Worm (Caenorhabditis elegans) whole organism, midembryonic: ENCODE measurements around the gene cyp-13A2.

Experiments
- cog-1 ChIP-seq: sonication (generic microtip); optimal IDR thresholded peaks from 2 replicates; lab custom pipeline; 2016; ENCODE audit warnings: missing genetic modification characterization, missing compliant biosample characterization
- klf-2 ChIP-seq: fragments of 200-800 bp; sonication (Bioruptor generic); conservative IDR thresholded peaks from 2 replicates; pipeline ENCODE4 v1.3.6; 2022; ENCODE audit warnings: missing genetic modification reagents, missing genetic modification characterization, missing compliant biosample characterization
- ztf-23 ChIP-seq: fragments of 200-800 bp; sonication (Bioruptor generic); IDR thresholded peaks from 2 replicates; pipeline ENCODE4 v1.3.6; 2022; ENCODE audit warnings: missing genetic modification reagents, missing genetic modification characterization, missing compliant biosample characterization

- no peak for TF ChIP-seq cog-1
- TF ChIP-seq ztf-23 (GFP tag; lab: Robert Waterston, UW) = no peak
- no peak for TF ChIP-seq klf-2 (GFP tag; lab: Robert Waterston, UW)
Measured at ce11 chrII:9753056-9753455, 34.4 kb downstream of the cyp-13A2 start, which contains the start of gene Y53C12B.7.
